Fruit fly (Drosophila melanogaster): Measurements from ENCODE around the gene Srg1.

The Srg1 gene

dm6 chr3R:24850420-24850819, 14.1 kb downstream of the Srg1 start, which contains the start of gene CG7006 (continued):
- TF ChIP-seq CG14050 (GFP tag; IDR thresholded peaks at IDR 0.05) (peak; percentile 41; the same call in 2 of the 3 replicates), CG8944 (GFP tag; optimal IDR thresholded peaks at IDR 0.05) (peak; percentile 82), Hey (tag; optimal IDR thresholded peaks at IDR 0.05) (no peak), CG1647 (GFP tag; optimal IDR thresholded peaks at IDR 0.05) (peak; percentile 86), zf30C (GFP tag; optimal IDR thresholded peaks at IDR 0.05) (no peak), CG2875 (GFP tag; optimal IDR thresholded peaks at IDR 0.05) (no peak), CG32772 (GFP tag; IDR thresholded peaks at IDR 0.05) (peak; percentile 50; the same call in 1 of the 2 replicates), CG7928 (GFP tag; optimal IDR thresholded peaks at IDR 0.05) (peak; percentile 29), Jarid2 (GFP tag; optimal IDR thresholded peaks at IDR 0.05) (peak; percentile 7), CG31388 (GFP tag; optimal IDR thresholded peaks at IDR 0.05) (peak; percentile 1), E2f2 (GFP tag; IDR thresholded peaks at IDR 0.05) (peak; percentile 96), hkb (optimal IDR thresholded peaks at IDR 0.05) (no peak), hkb (GFP tag; IDR thresholded peaks at IDR 0.05) (peak; percentile 43; the same call in 1 of the 2 replicates), CG32532 (GFP tag; IDR thresholded peaks at IDR 0.05) (peak; percentile 70; the same call in 1 of the 2 replicates), stwl (tag; optimal IDR thresholded peaks at IDR 0.05) (peak; percentile 95), CG6254 (GFP tag; optimal IDR thresholded peaks at IDR 0.05) (no peak), Pdp1 (GFP tag; optimal IDR thresholded peaks at IDR 0.05) (peak; percentile 65 to 78), CG4854 (GFP tag; optimal IDR thresholded peaks at IDR 0.05) (peak; percentile 65), CG2120 (GFP tag; optimal IDR thresholded peaks at IDR 0.05) (peak; percentile 94), CG7839 (tag; optimal IDR thresholded peaks at IDR 0.05) (no peak), tll (GFP tag; optimal IDR thresholded peaks at IDR 0.05) (no peak), Antp (GFP tag; optimal IDR thresholded peaks at IDR 0.05) (peak; percentile 78), Dp (GFP tag; optimal IDR thresholded peaks at IDR 0.05) (peak; percentile 98), D19A (tag; optimal IDR thresholded peaks at IDR 0.05) (no peak), gt (GFP tag; IDR thresholded peaks at IDR 0.05) (no peak; the same call in 1 of the 2 replicates), Ssrp (tag; optimal IDR thresholded peaks at IDR 0.05) (no peak), ac (GFP tag; optimal IDR thresholded peaks at IDR 0.05) (no peak), ash1 (GFP tag; optimal IDR thresholded peaks at IDR 0.05) (no peak), CG7786 (GFP tag; optimal IDR thresholded peaks at IDR 0.05) (peak; percentile 85), h (optimal IDR thresholded peaks at IDR 0.05) (no peak), Dfd (GFP tag; optimal IDR thresholded peaks at IDR 0.05) (no peak), GATAe (GFP tag; conservative IDR thresholded peaks at IDR 0.05) (no peak; the same call in 1 of the 2 replicates), Adf1 (GFP tag; IDR thresholded peaks at IDR 0.05) (peak; percentile 13; the same call in 1 of the 2 replicates), az2 (GFP tag; optimal IDR thresholded peaks at IDR 0.05) (peak; percentile 45), nau (GFP tag; optimal IDR thresholded peaks at IDR 0.05) (no peak), HLH54F (GFP tag; optimal IDR thresholded peaks at IDR 0.05) (peak; percentile 87), CG34376 (GFP tag; optimal IDR thresholded peaks at IDR 0.05) (peak; percentile 33), CG18599 (GFP tag; optimal IDR thresholded peaks at IDR 0.05) (no peak), CG7271 (tag; optimal IDR thresholded peaks at IDR 0.05) (peak; percentile 2), usp (GFP tag; optimal IDR thresholded peaks at IDR 0.05) (no peak), Fer3 (tag; optimal IDR thresholded peaks at IDR 0.05) (peak; percentile 68), CG6683 (GFP tag; optimal IDR thresholded peaks at IDR 0.05) (no peak), CG6175 (GFP tag; IDR thresholded peaks at IDR 0.05) (peak; percentile 44; the same call in 1 of the 3 replicates), her (GFP tag; optimal IDR thresholded peaks at IDR 0.05) (peak; percentile 75), pan (optimal IDR thresholded peaks at IDR 0.05) (no peak), pan (GFP tag; optimal IDR thresholded peaks at IDR 0.05 in 1 of 2, IDR thresholded peaks at IDR 0.05 in 1 of 2) (peak in 1 of 2 experiments; percentile 60), dan (GFP tag; IDR thresholded peaks at IDR 0.05) (no peak), inv (GFP tag; IDR thresholded peaks at IDR 0.05; ENCODE audit: partially characterized antibody) (peak; percentile 69), CG30431 (GFP tag; optimal IDR thresholded peaks at IDR 0.05) (no peak), CG11456 (GFP tag; IDR thresholded peaks at IDR 0.05) (peak; percentile 85), gsb (GFP tag; IDR thresholded peaks at IDR 0.05) (no peak; the same call in 1 of the 2 replicates)

Measured in whole organism, embryonic.